Fruit fly (Drosophila melanogaster) whole organism, embryonic: ENCODE results near the gene Sys1.

Experiments
- CG10209 ChIP-seq: fragments of 200-800 bp; sonication (Bioruptor generic); optimal IDR thresholded peaks from 3 replicates; lab custom pipeline; 2017; ENCODE audit warnings: missing biosample characterization, mild to moderate bottlenecking, missing genetic modification characterization, missing genetic modification reagents
- CG10267 ChIP-seq: fragments of 200-800 bp; sonication (Bioruptor generic); optimal IDR thresholded peaks from 2 replicates; lab custom pipeline; 2018; ENCODE audit warnings: missing biosample characterization, mild to moderate bottlenecking, missing genetic modification characterization, moderate library complexity
- CG10565 ChIP-seq: fragments of 200-800 bp; sonication (Bioruptor generic); optimal IDR thresholded peaks from 3 replicates; lab custom pipeline; 2016; ENCODE audit warnings: missing biosample characterization, mild to moderate bottlenecking, missing genetic modification characterization
- CG11247 ChIP-seq: fragments of 200-800 bp; sonication (Bioruptor generic); IDR thresholded peaks from 2 replicates; pipeline ENCODE4 v1.3.6; 2022; ENCODE audit warnings: missing biosample characterization, missing genetic modification characterization
- CG11696 ChIP-seq: fragments of 200-800 bp; sonication (Bioruptor generic); IDR thresholded peaks from 2 replicates; pipeline ENCODE4 v1.3.6; 2022; ENCODE audit warnings: missing biosample characterization, missing genetic modification characterization
- CG12219 ChIP-seq: fragments of 200-800 bp; sonication (Bioruptor generic); optimal IDR thresholded peaks from 3 replicates; lab custom pipeline; 2018; ENCODE audit warnings: missing biosample characterization, mild to moderate bottlenecking, missing genetic modification characterization
- CG12299 ChIP-seq: fragments of 200-800 bp; sonication (Bioruptor generic); optimal IDR thresholded peaks from 2 replicates; lab custom pipeline; 2018; ENCODE audit warnings: missing biosample characterization, mild to moderate bottlenecking, missing genetic modification characterization
- CG15479 ChIP-seq: fragments of 200-800 bp; sonication (Bioruptor generic); optimal IDR thresholded peaks from 3 replicates; lab custom pipeline; 2019; ENCODE audit warnings: missing biosample characterization, mild to moderate bottlenecking, missing genetic modification characterization, moderate library complexity
- CG2202 ChIP-seq: fragments of 200-800 bp; sonication (Bioruptor generic); optimal IDR thresholded peaks from 2 replicates; lab custom pipeline; 2018; ENCODE audit warnings: missing biosample characterization, mild to moderate bottlenecking, missing genetic modification characterization
- CG31441 ChIP-seq: fragments of 200-800 bp; sonication (Bioruptor generic); IDR thresholded peaks from 2 replicates; pipeline ENCODE4 v1.3.6; 2022; ENCODE audit warnings: missing biosample characterization, missing genetic modification characterization
- CG34224 ChIP-seq: fragments of 200-800 bp; sonication (Bioruptor generic); IDR thresholded peaks from 3 replicates; pipeline ENCODE4 v1.3.6; 2022; ENCODE audit warnings: missing biosample characterization, missing genetic modification characterization; ENCODE audit not compliant: partially characterized antibody
- CG34376 ChIP-seq: fragments of 200-800 bp; sonication (Bioruptor generic); optimal IDR thresholded peaks from 2 replicates; lab custom pipeline; 2018; ENCODE audit warnings: missing biosample characterization, mild to moderate bottlenecking, missing genetic modification characterization
- CG3726 ChIP-seq: fragments of 200-800 bp; sonication (Bioruptor generic); IDR thresholded peaks from 3 replicates; pipeline ENCODE4, ENCODE4 v1.3.6; 2022; ENCODE audit warnings: missing biosample characterization, missing genetic modification characterization
- CG4424 ChIP-seq: fragments of 200-800 bp; sonication (Bioruptor generic); optimal IDR thresholded peaks from 3 replicates; lab custom pipeline; 2016; ENCODE audit warnings: missing biosample characterization, missing genetic modification characterization
- CG6175 ChIP-seq: fragments of 200-800 bp; sonication (Bioruptor generic); IDR thresholded peaks from 3 replicates; pipeline ENCODE4 v1.3.6; 2022; ENCODE audit warnings: missing biosample characterization, missing genetic modification characterization
- CG8089 ChIP-seq: fragments of 200-800 bp; sonication (Bioruptor generic); optimal IDR thresholded peaks from 3 replicates; lab custom pipeline; 2016; ENCODE audit warnings: missing biosample characterization, missing genetic modification characterization
- CG9437 ChIP-seq: fragments of 200-800 bp; sonication (Bioruptor generic); optimal IDR thresholded peaks from 2 replicates; lab custom pipeline; 2018; ENCODE audit warnings: missing biosample characterization, mild to moderate bottlenecking, missing genetic modification characterization
- D ChIP-seq, 2 experiments: fragments of 200-800 bp in 1 of 2; fragments of >200 bp in 1 of 2; sonication (Bioruptor generic) in 1 of 2; optimal IDR thresholded peaks; 2 replicates in 1 of 2; 3 replicates in 1 of 2; lab custom pipeline; 2017; ENCODE audit warnings: mild to moderate bottlenecking in 1 of 2, missing biosample characterization in 1 of 2, missing genetic modification characterization in 1 of 2, missing genetic modification reagents in 1 of 2
- Dll ChIP-seq: fragments of 200-800 bp; sonication (Bioruptor generic); IDR thresholded peaks from 4 replicates; pipeline ENCODE4 v1.3.6; 2022; ENCODE audit warnings: missing biosample characterization, missing genetic modification characterization; ENCODE audit not compliant: partially characterized antibody
- H15 ChIP-seq: fragments of 200-800 bp; sonication (Bioruptor generic); IDR thresholded peaks from 3 replicates; pipeline ENCODE4 v1.3.6; 2022; ENCODE audit warnings: missing biosample characterization, missing genetic modification characterization
- HHEX ChIP-seq: fragments of 200-800 bp; sonication (Bioruptor generic); optimal IDR thresholded peaks from 3 replicates; lab custom pipeline; 2017; ENCODE audit warnings: missing biosample characterization, mild to moderate bottlenecking, missing genetic modification characterization, missing genetic modification reagents
- Nf-YB ChIP-seq: fragments of 200-800 bp; sonication (Bioruptor generic); optimal IDR thresholded peaks from 3 replicates; lab custom pipeline; 2019; ENCODE audit warnings: missing biosample characterization, mild to moderate bottlenecking, missing genetic modification characterization, moderate library complexity
- Trl ChIP-seq, 3 experiments: fragments of >200 bp in 2 of 3; fragments of 200-800 bp in 1 of 3; sonication (Bioruptor generic) in 1 of 3; optimal IDR thresholded peaks; 2 replicates in 1 of 3; 3 replicates in 2 of 3; lab custom pipeline; 2016 to 2017; ENCODE audit warnings: missing biosample characterization in 1 of 3, missing genetic modification characterization in 1 of 3
- ara ChIP-seq: fragments of 200-800 bp; sonication (Bioruptor generic); IDR thresholded peaks from 2 replicates; pipeline ENCODE4 v1.3.6; 2022; ENCODE audit warnings: missing biosample characterization, missing genetic modification characterization
- bbx ChIP-seq: fragments of 200-800 bp; sonication (Bioruptor generic); IDR thresholded peaks from 2 replicates; pipeline ENCODE4 v1.3.6; 2022; ENCODE audit warnings: missing biosample characterization, missing genetic modification characterization; ENCODE audit not compliant: partially characterized antibody
- cad ChIP-seq: fragments of >200 bp; optimal IDR thresholded peaks from 2 replicates; lab custom pipeline; 2017; ENCODE audit warnings: missing biosample characterization, missing genetic modification characterization
- cg ChIP-seq: fragments of 200-800 bp; sonication (Bioruptor generic); optimal IDR thresholded peaks from 3 replicates; lab custom pipeline; 2019; ENCODE audit warnings: missing biosample characterization, mild to moderate bottlenecking, missing genetic modification characterization, moderate library complexity
- chif ChIP-seq, 2 experiments: fragments of 200-800 bp; sonication (Bioruptor generic); optimal IDR thresholded peaks; 3 replicates each; lab custom pipeline; 2016; ENCODE audit warnings: missing biosample characterization in 2 of 2, missing genetic modification characterization in 2 of 2
- en ChIP-seq: fragments of 200-800 bp; sonication (Bioruptor generic); optimal IDR thresholded peaks from 2 replicates; lab custom pipeline; 2016; ENCODE audit warnings: missing biosample characterization, missing genetic modification characterization
- hkb ChIP-seq, 2 experiments: fragments of 200-800 bp in 1 of 2; fragments of >200 bp in 1 of 2; sonication (Bioruptor generic) in 1 of 2; IDR thresholded peaks in 1 of 2; optimal IDR thresholded peaks in 1 of 2; 2 replicates each; pipeline versions ENCODE4 v1.3.6 to Lab custom; 2017 to 2022; ENCODE audit warnings: missing biosample characterization in 1 of 2, missing genetic modification characterization in 1 of 2
- kah ChIP-seq: fragments of 200-800 bp; sonication (Bioruptor generic); optimal IDR thresholded peaks from 2 replicates; lab custom pipeline; 2018; ENCODE audit warnings: missing biosample characterization, mild to moderate bottlenecking, missing genetic modification characterization
- kni ChIP-seq: fragments of 200-800 bp; sonication (Bioruptor generic); optimal IDR thresholded peaks from 3 replicates; lab custom pipeline; 2017; ENCODE audit warnings: mild to moderate bottlenecking, missing biosample characterization, missing genetic modification reagents, missing genetic modification characterization
- knrl ChIP-seq: fragments of 200-800 bp; sonication (Bioruptor generic); IDR thresholded peaks from 3 replicates; pipeline ENCODE4 v1.3.6; 2022; ENCODE audit warnings: missing biosample characterization, missing genetic modification characterization; ENCODE audit not compliant: partially characterized antibody
- maf-S ChIP-seq: fragments of 200-800 bp; sonication (Bioruptor generic); optimal IDR thresholded peaks from 2 replicates; lab custom pipeline; 2016; ENCODE audit warnings: missing biosample characterization, missing genetic modification characterization
- nerfin-1 ChIP-seq: fragments of 200-800 bp; sonication (Bioruptor generic); optimal IDR thresholded peaks from 3 replicates; lab custom pipeline; 2019; ENCODE audit warnings: missing biosample characterization, mild to moderate bottlenecking, missing genetic modification characterization, moderate library complexity
- psq ChIP-seq: fragments of 200-800 bp; sonication (Bioruptor generic); optimal IDR thresholded peaks from 2 replicates; lab custom pipeline; 2017; ENCODE audit warnings: missing biosample characterization, missing genetic modification characterization
- ranshi ChIP-seq: fragments of 200-800 bp; sonication (Bioruptor generic); IDR thresholded peaks from 2 replicates; pipeline ENCODE4 v1.3.6; 2022; ENCODE audit warnings: missing biosample characterization, missing genetic modification characterization
- row ChIP-seq: fragments of 200-800 bp; sonication (Bioruptor generic); IDR thresholded peaks from 3 replicates; pipeline ENCODE4 v1.3.6; 2022; ENCODE audit warnings: missing biosample characterization, missing genetic modification characterization
- shn ChIP-seq: fragments of 200-800 bp; sonication (Bioruptor generic); optimal IDR thresholded peaks from 3 replicates; lab custom pipeline; 2016; ENCODE audit warnings: missing biosample characterization, missing genetic modification characterization
- tll ChIP-seq, 2 experiments: fragments of 200-800 bp in 1 of 2; fragments of >200 bp in 1 of 2; sonication (Bioruptor generic) in 1 of 2; optimal IDR thresholded peaks; 2 replicates each; lab custom pipeline; 2017 to 2019; ENCODE audit warnings: missing biosample characterization in 2 of 2, missing genetic modification characterization in 2 of 2, mild to moderate bottlenecking in 1 of 2, moderate library complexity in 1 of 2
- ttk ChIP-seq: fragments of 200-800 bp; sonication (Bioruptor generic); IDR thresholded peaks from 2 replicates; pipeline ENCODE4 v2.1.2; 2022; ENCODE audit warnings: missing biosample characterization, missing genetic modification characterization
- tx ChIP-seq: fragments of 200-800 bp; sonication (Bioruptor generic); optimal IDR thresholded peaks from 2 replicates; lab custom pipeline; 2016; ENCODE audit warnings: missing biosample characterization, missing genetic modification characterization
- wdn ChIP-seq: fragments of 200-800 bp; sonication (Bioruptor generic); IDR thresholded peaks from 2 replicates; pipeline ENCODE4 v1.3.6; 2022; ENCODE audit warnings: missing biosample characterization, missing genetic modification characterization
- zen ChIP-seq: fragments of 200-800 bp; sonication (Bioruptor generic); optimal IDR thresholded peaks from 3 replicates; lab custom pipeline; 2018; ENCODE audit warnings: missing biosample characterization, mild to moderate bottlenecking, missing genetic modification characterization, moderate library complexity

The Sys1 gene

DNA sequence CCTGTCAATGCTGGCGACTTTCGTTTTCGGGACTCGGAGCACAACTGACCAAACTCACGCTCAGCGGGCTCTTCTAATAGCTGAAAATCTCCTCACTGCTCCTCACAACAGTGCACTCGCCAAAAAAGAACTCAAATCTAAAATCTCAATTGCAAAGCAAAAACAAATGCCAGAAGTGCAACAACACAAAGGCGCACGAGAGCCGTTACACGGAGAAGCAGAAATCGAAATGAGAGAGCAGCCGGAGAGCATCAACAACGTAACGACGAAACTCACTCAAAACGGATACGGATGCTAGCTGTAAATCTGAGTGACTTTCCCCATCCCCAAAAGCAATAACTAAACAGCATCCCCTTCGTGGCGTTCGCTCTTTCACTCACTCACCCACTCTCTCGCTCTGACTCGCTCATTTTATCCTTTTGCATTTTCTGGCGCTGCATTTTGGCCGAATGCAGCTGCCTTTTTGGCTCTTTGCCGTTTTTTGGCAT lies 45.2 kb downstream of the Sys1 start, which contains the start of gene hb (continued):
- TF ChIP-seq CG31441 (GFP tag; lab: Robert Waterston, UW) = no peak
- TF ChIP-seq CG4424 (GFP tag; lab: Kevin White, UChicago) = no peak
- TF ChIP-seq wdn (GFP tag; lab: Robert Waterston, UW) = no peak
- peak; percentile 4 for TF ChIP-seq Nf-YB (GFP tag; lab: Kevin White, UChicago)
- TF ChIP-seq CG6175 = no peak
- TF ChIP-seq bbx (GFP tag; lab: Robert Waterston, UW) = 0 out of 2 replicates have a peak, but pooled peaks have one; percentile 30
- TF ChIP-seq nerfin-1 (tag; lab: Kevin White, UChicago) = no peak
- TF ChIP-seq CG3726 (GFP tag; lab: Robert Waterston, UW) = no peak

DNA sequence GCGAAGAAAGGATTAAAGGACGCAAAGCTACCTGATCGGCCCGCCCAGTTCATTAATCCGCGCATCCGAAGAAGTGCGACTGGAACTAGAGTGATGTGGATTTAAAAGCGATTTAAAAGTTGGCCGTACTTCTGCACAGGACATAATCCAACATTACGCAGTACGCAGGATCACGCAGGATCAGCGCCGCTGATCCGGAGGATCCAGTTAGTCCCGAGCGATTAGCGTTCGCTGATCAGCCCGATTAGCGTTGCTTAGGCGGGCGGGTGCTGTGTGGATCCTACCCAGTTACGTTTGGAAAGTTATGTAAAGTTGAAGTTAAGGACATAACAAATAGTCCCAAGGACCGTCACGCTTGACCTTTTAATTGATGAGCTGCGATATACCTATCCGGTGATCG lies 46.6 kb downstream of the Sys1 start:
- TF ChIP-seq psq (GFP tag; lab: Kevin White, UChicago) (no peak), tll (GFP tag; optimal IDR thresholded peaks at IDR 0.05; lab: Kevin White, UChicago) (peak in 1 of 2 experiments; percentile 93), shn (GFP tag; lab: Kevin White, UChicago) (no peak), zen (tag; lab: Kevin White, UChicago) (peak; percentile 76), CG15479 (GFP tag; lab: Kevin White, UChicago) (peak; percentile 88), CG9437 (no peak)

DNA sequence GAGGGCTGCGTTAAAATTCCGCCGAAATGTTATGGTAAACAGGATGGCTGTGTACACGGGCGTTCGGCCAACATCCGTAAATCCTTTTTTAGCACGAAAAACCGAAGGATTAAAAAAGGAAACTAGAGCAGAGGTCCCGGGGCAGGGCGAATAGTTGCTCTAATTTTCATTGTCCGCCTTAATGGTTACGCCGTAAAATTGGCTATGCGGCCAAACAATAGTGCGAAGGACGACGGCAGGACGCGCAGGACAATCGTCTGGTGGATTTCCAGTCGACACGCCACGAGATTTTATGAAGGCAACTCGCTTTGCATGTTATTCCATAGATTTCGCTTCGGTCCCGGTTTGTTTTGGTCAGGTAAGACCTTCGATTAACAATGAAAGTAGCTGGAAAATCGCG lies 48.0 kb downstream of the Sys1 start:
- peak; percentile 73 for TF ChIP-seq D (optimal IDR thresholded peaks at IDR 0.05; lab: Kevin White, UChicago)
- TF ChIP-seq D (GFP tag; optimal IDR thresholded peaks at IDR 0.05; lab: Kevin White, UChicago) = no peak
- no peak for TF ChIP-seq kni (GFP tag; lab: Kevin White, UChicago)
- no peak for TF ChIP-seq CG34376 (GFP tag; lab: Kevin White, UChicago)
- TF ChIP-seq cad (GFP tag; lab: Kevin White, UChicago) = peak; percentile 79
- TF ChIP-seq tx (GFP tag; lab: Kevin White, UChicago) = no peak
- no peak for TF ChIP-seq CG12219 (GFP tag; lab: Kevin White, UChicago)
- TF ChIP-seq en = no peak
- TF ChIP-seq CG11696 (GFP tag; lab: Robert Waterston, UW) = no peak
- TF ChIP-seq hkb (optimal IDR thresholded peaks at IDR 0.05; lab: Kevin White, UChicago) = no peak
- no peak for TF ChIP-seq hkb (GFP tag; IDR thresholded peaks at IDR 0.05; lab: Robert Waterston, UW)
- TF ChIP-seq ara (GFP tag; lab: Robert Waterston, UW) = no peak
- TF ChIP-seq ttk (GFP tag; lab: Robert Waterston, UW) = no peak
- TF ChIP-seq CG12299 (tag; lab: Kevin White, UChicago) = no peak
- TF ChIP-seq CG15479 (GFP tag; lab: Kevin White, UChicago) = peak; percentile 64
- no peak for TF ChIP-seq CG34224 (GFP tag; lab: Robert Waterston, UW)
- TF ChIP-seq HHEX = no peak
- TF ChIP-seq CG10209 = no peak
- no peak for TF ChIP-seq ranshi
- TF ChIP-seq CG10267 (tag; lab: Kevin White, UChicago) = no peak
- no peak for TF ChIP-seq CG8089 (GFP tag; lab: Kevin White, UChicago)
- peak in 1 of 2 experiments; percentile 4 for TF ChIP-seq tll (GFP tag; optimal IDR thresholded peaks at IDR 0.05; lab: Kevin White, UChicago)
- no peak for TF ChIP-seq CG2202 (tag; lab: Kevin White, UChicago)
- TF ChIP-seq, all 482 proteins: peak for 4

DNA sequence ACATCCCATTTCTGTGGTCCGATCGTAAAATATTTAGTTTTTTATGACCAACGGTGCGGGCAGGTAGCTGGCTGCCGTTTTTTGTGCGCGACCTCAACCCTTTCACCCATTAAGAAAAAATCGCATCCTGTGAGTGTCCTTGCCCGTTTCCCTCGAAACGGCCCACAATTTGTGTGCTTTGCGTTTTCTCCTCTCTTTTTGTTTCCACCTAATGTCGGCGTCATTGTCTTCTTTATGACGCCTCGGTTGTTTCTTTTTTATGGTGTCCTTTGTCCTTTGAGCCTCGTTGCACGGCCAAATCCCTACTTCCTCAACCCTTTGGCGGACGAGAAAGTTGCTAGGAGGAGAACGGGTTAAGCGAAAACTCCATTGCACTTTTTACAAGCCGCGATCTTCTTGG lies 48.6 kb downstream of the Sys1 start:
- TF ChIP-seq maf-S (no peak), H15 (no peak), D (optimal IDR thresholded peaks at IDR 0.05; lab: Kevin White, UChicago) (peak; percentile 40), D (GFP tag; optimal IDR thresholded peaks at IDR 0.05; lab: Kevin White, UChicago) (no peak), cg (GFP tag; lab: Kevin White, UChicago) (no peak), CG10565 (GFP tag; lab: Kevin White, UChicago) (no peak), chif (GFP tag; optimal IDR thresholded peaks at IDR 0.05; lab: Kevin White, UChicago) (no peak), kah (GFP tag; lab: Kevin White, UChicago) (no peak), Dll (GFP tag; lab: Robert Waterston, UW) (no peak), knrl (no peak), Trl (optimal IDR thresholded peaks at IDR 0.05; lab: Kevin White, UChicago) (no peak), Trl (GFP tag; optimal IDR thresholded peaks at IDR 0.05; lab: Kevin White, UChicago) (no peak), row (GFP tag; lab: Robert Waterston, UW) (no peak), zen (tag; lab: Kevin White, UChicago) (peak; percentile 76), CG11247 (GFP tag; lab: Robert Waterston, UW) (no peak), cad (GFP tag; lab: Kevin White, UChicago) (peak; percentile 82)
